Worm (Caenorhabditis elegans) whole organism, young adult: Measurements from ENCODE around the gene best-20.
A peak's percentile ranks its signal among the peaks of the same experiment; 100 is the strongest.

ENCODE experiments used
- B0019.2 ChIP-seq: fragments of 200-800 bp; sonication (Bioruptor generic); conservative IDR thresholded peaks from 2 replicates; pipeline ENCODE4 v1.3.6; 2022; ENCODE audit warnings: missing genetic modification reagents, missing genetic modification characterization, missing compliant biosample characterization
- B0261.1 ChIP-seq: sonication (generic microtip); optimal IDR thresholded peaks from 2 replicates; lab custom pipeline; 2016; ENCODE audit warnings: mild to moderate bottlenecking, missing genetic modification characterization, moderate library complexity, missing compliant biosample characterization
- D2030.7 ChIP-seq: fragments of 200-800 bp; sonication (Bioruptor generic); IDR thresholded peaks from 2 replicates; pipeline ENCODE4 v1.3.6; 2022; ENCODE audit warnings: missing genetic modification reagents, missing genetic modification characterization, missing compliant biosample characterization
- F10E7.11 ChIP-seq: sonication (generic microtip); optimal IDR thresholded peaks from 2 replicates; lab custom pipeline; 2017; ENCODE audit warnings: mild to moderate bottlenecking, missing genetic modification characterization, moderate library complexity, missing compliant biosample characterization
- F22D6.2 ChIP-seq: sonication (generic microtip); optimal IDR thresholded peaks from 2 replicates; lab custom pipeline; 2016; ENCODE audit warnings: mild to moderate bottlenecking, missing genetic modification characterization, missing compliant biosample characterization
- F33H1.4 ChIP-seq: fragments of 200-800 bp; sonication (Bioruptor generic); IDR thresholded peaks from 2 replicates; pipeline ENCODE4 v1.3.6; 2022; ENCODE audit warnings: missing genetic modification reagents, missing genetic modification characterization, missing compliant biosample characterization
- F37B4.10 ChIP-seq: fragments of 200-800 bp; sonication (Bioruptor generic); IDR thresholded peaks from 2 replicates; pipeline ENCODE4 v1.3.6; 2022; ENCODE audit warnings: missing genetic modification characterization, missing compliant biosample characterization
- F39B2.1 ChIP-seq: fragments of 200-800 bp; sonication (Bioruptor generic); IDR thresholded peaks from 2 replicates; pipeline ENCODE4 v1.3.6; 2022; ENCODE audit warnings: missing genetic modification reagents, missing genetic modification characterization, missing compliant biosample characterization
- F49E8.2 ChIP-seq: sonication (generic microtip); optimal IDR thresholded peaks from 3 replicates; lab custom pipeline; 2017; ENCODE audit warnings: missing genetic modification characterization, mild to moderate bottlenecking, missing compliant biosample characterization, antibody characterized with exemption, moderate library complexity; ENCODE audit not compliant: insufficient read depth
- F57C9.4 ChIP-seq: sonication (generic microtip); optimal IDR thresholded peaks from 2 replicates; lab custom pipeline; 2017; ENCODE audit warnings: mild to moderate bottlenecking, missing genetic modification characterization, missing compliant biosample characterization
- T07F8.4 ChIP-seq: sonication (generic microtip); optimal IDR thresholded peaks from 2 replicates; lab custom pipeline; 2016; ENCODE audit warnings: mild to moderate bottlenecking, missing genetic modification characterization, moderate library complexity, missing compliant biosample characterization
- Y67H2A.10 ChIP-seq: fragments of 200-800 bp; sonication (Bioruptor generic); conservative IDR thresholded peaks from 2 replicates; pipeline ENCODE4 v1.3.6; 2022; ENCODE audit warnings: missing genetic modification reagents, missing genetic modification characterization, missing compliant biosample characterization
- aptf-2 ChIP-seq: fragments of 200-800 bp; sonication (Bioruptor generic); conservative IDR thresholded peaks from 2 replicates; pipeline ENCODE4 v1.3.6; 2022; ENCODE audit warnings: missing genetic modification reagents, missing genetic modification characterization, missing compliant biosample characterization
- aptf-3 ChIP-seq: fragments of 200-800 bp; sonication (Bioruptor generic); IDR thresholded peaks from 2 replicates; pipeline ENCODE4 v1.3.6; 2022; ENCODE audit warnings: missing genetic modification characterization, missing compliant biosample characterization
- attf-5 ChIP-seq: fragments of 200-800 bp; sonication (Bioruptor generic); optimal IDR thresholded peaks from 2 replicates; lab custom pipeline; 2018; ENCODE audit warnings: mild to moderate bottlenecking, missing genetic modification characterization, missing compliant biosample characterization
- attf-6 ChIP-seq: fragments of 200-800 bp; sonication (Bioruptor generic); IDR thresholded peaks from 2 replicates; pipeline ENCODE4 v1.3.6; 2022; ENCODE audit warnings: missing genetic modification reagents, missing genetic modification characterization, missing compliant biosample characterization
- ccch-3 ChIP-seq: fragments of 200-800 bp; sonication (Bioruptor generic); optimal IDR thresholded peaks from 2 replicates; lab custom pipeline; 2018; ENCODE audit warnings: mild to moderate bottlenecking, missing genetic modification characterization, missing compliant biosample characterization
- ceh-27 ChIP-seq: fragments of 200-800 bp; sonication (Bioruptor generic); optimal IDR thresholded peaks from 2 replicates; lab custom pipeline; 2018; ENCODE audit warnings: mild to moderate bottlenecking, missing genetic modification characterization, moderate library complexity, missing compliant biosample characterization
- ceh-40 ChIP-seq: fragments of 200-800 bp; sonication (Bioruptor generic); IDR thresholded peaks from 2 replicates; pipeline ENCODE4 v1.3.6; 2022; ENCODE audit warnings: missing genetic modification characterization, missing compliant biosample characterization
- ceh-91 ChIP-seq: fragments of 200-800 bp; sonication (Bioruptor generic); IDR thresholded peaks from 2 replicates; pipeline ENCODE4 v1.3.6; 2022; ENCODE audit warnings: missing genetic modification reagents, missing genetic modification characterization, missing compliant biosample characterization
- die-1 ChIP-seq: sonication (generic microtip); optimal IDR thresholded peaks from 2 replicates; lab custom pipeline; 2016; ENCODE audit warnings: missing genotype, mild to moderate bottlenecking, missing genetic modification characterization, missing compliant biosample characterization
- dpff-1 ChIP-seq: sonication (generic microtip); optimal IDR thresholded peaks from 2 replicates; lab custom pipeline; 2017; ENCODE audit warnings: mild to moderate bottlenecking, missing genetic modification characterization, missing compliant biosample characterization
- dpl-1 ChIP-seq: fragments of 150-350 bp; optimal IDR thresholded peaks from 2 replicates; lab custom pipeline; 2014; ENCODE audit warnings: missing biosample characterization, missing genetic modification reagents, missing genetic modification characterization
- efl-1 ChIP-seq: fragments of 150-350 bp; optimal IDR thresholded peaks from 2 replicates; lab custom pipeline; 2014; ENCODE audit warnings: missing biosample characterization, missing genetic modification reagents, missing genetic modification characterization
- egrh-3 ChIP-seq: fragments of 200-800 bp; sonication (Bioruptor generic); IDR thresholded peaks from 2 replicates; pipeline ENCODE4 v1.3.6; 2022; ENCODE audit warnings: missing genetic modification reagents, missing genetic modification characterization, missing compliant biosample characterization
- ekl-4 ChIP-seq: fragments of 200-800 bp; sonication (Bioruptor generic); IDR thresholded peaks from 2 replicates; pipeline ENCODE4 v1.3.6; 2022; ENCODE audit warnings: missing genetic modification reagents, missing genetic modification characterization, missing compliant biosample characterization
- ets-4 ChIP-seq: fragments of 200-800 bp; sonication (Bioruptor generic); optimal IDR thresholded peaks from 2 replicates; lab custom pipeline; 2018; ENCODE audit warnings: mild to moderate bottlenecking, missing genetic modification characterization, missing compliant biosample characterization
- fkh-3 ChIP-seq: sonication (generic microtip); optimal IDR thresholded peaks from 2 replicates; lab custom pipeline; 2016; ENCODE audit warnings: mild to moderate bottlenecking, missing genetic modification characterization, missing compliant biosample characterization
- hlh-12 ChIP-seq: sonication (generic microtip); optimal IDR thresholded peaks from 2 replicates; lab custom pipeline; 2016; ENCODE audit warnings: missing genetic modification characterization, missing compliant biosample characterization
- hlh-26 ChIP-seq: fragments of 200-800 bp; sonication (Bioruptor generic); conservative IDR thresholded peaks from 2 replicates; pipeline ENCODE4 v1.3.6; 2022; ENCODE audit warnings: missing genetic modification reagents, missing genetic modification characterization, missing compliant biosample characterization
- hmg-1.2 ChIP-seq: fragments of 200-800 bp; sonication (Bioruptor generic); IDR thresholded peaks from 2 replicates; pipeline ENCODE4 v1.3.6; 2022; ENCODE audit warnings: missing genetic modification reagents, missing genetic modification characterization, missing compliant biosample characterization
- lag-1 ChIP-seq: fragments of 200-800 bp; sonication (Bioruptor generic); IDR thresholded peaks from 2 replicates; pipeline ENCODE4 v1.3.6; 2022; ENCODE audit warnings: missing genetic modification reagents, missing genetic modification characterization, missing compliant biosample characterization
- lin-35 ChIP-seq, 3 experiments: fragments of 150-350 bp in 2 of 3; sonication (generic microtip) in 1 of 3; optimal IDR thresholded peaks; 2 replicates each; lab custom pipeline; 2014 to 2018; ENCODE audit warnings: missing biosample characterization in 3 of 3, missing genetic modification characterization in 3 of 3, missing genetic modification reagents in 3 of 3
- lir-1 ChIP-seq: fragments of 200-800 bp; sonication (Bioruptor generic); conservative IDR thresholded peaks from 2 replicates; pipeline ENCODE4 v1.3.6; 2022; ENCODE audit warnings: missing genetic modification reagents, missing genetic modification characterization, missing compliant biosample characterization
- mcd-1 ChIP-seq: fragments of 200-800 bp; sonication (Bioruptor generic); IDR thresholded peaks from 2 replicates; pipeline ENCODE4 v1.3.6; 2022; ENCODE audit warnings: missing genetic modification reagents, missing genetic modification characterization, missing compliant biosample characterization
- nhr-120 ChIP-seq: fragments of 200-800 bp; sonication (Bioruptor generic); IDR thresholded peaks from 2 replicates; pipeline ENCODE4 v1.3.6; 2022; ENCODE audit warnings: missing genetic modification characterization, missing compliant biosample characterization
- nhr-179 ChIP-seq: sonication (generic microtip); optimal IDR thresholded peaks from 2 replicates; lab custom pipeline; 2016; ENCODE audit warnings: mild to moderate bottlenecking, missing genetic modification characterization, missing compliant biosample characterization
- nhr-27 ChIP-seq: fragments of 200-800 bp; sonication (Bioruptor generic); optimal IDR thresholded peaks from 2 replicates; lab custom pipeline; 2018; ENCODE audit warnings: mild to moderate bottlenecking, missing genetic modification characterization, moderate library complexity, missing compliant biosample characterization
- nhr-90 ChIP-seq: sonication (generic microtip); optimal IDR thresholded peaks from 2 replicates; lab custom pipeline; 2016; ENCODE audit warnings: missing genotype, mild to moderate bottlenecking, missing genetic modification characterization, missing compliant biosample characterization
- rec-8 ChIP-seq, 2 experiments: sonication (generic microtip); optimal IDR thresholded peaks; 2 replicates each; lab custom pipeline; 2016; ENCODE audit warnings: mild to moderate bottlenecking in 2 of 2, missing genetic modification characterization in 2 of 2, missing genetic modification reagents in 2 of 2, missing genotype in 2 of 2, missing biosample characterization in 1 of 2, missing compliant biosample characterization in 1 of 2, moderate library complexity in 1 of 2
- rpc-1 ChIP-seq, 2 experiments: fragments of 150-350 bp in 1 of 2; sonication (generic microtip) in 1 of 2; optimal IDR thresholded peaks; 2 replicates each; lab custom pipeline; 2014 to 2018; ENCODE audit warnings: missing biosample characterization in 1 of 2, missing genetic modification characterization in 1 of 2, missing genetic modification reagents in 1 of 2, missing genotype in 1 of 2
- snpc-1.1 ChIP-seq: sonication (generic microtip); optimal IDR thresholded peaks from 2 replicates; lab custom pipeline; 2017; ENCODE audit warnings: missing genetic modification characterization, mild to moderate bottlenecking, missing compliant biosample characterization, antibody characterized with exemption, moderate library complexity, missing genotype, missing genetic modification reagents; ENCODE audit not compliant: insufficient read depth
- snpc-3.4 ChIP-seq: sonication (generic microtip); optimal IDR thresholded peaks from 2 replicates; lab custom pipeline; 2017; ENCODE audit warnings: missing genetic modification characterization, mild to moderate bottlenecking, missing compliant biosample characterization, antibody characterized with exemption, moderate library complexity, missing genotype, missing genetic modification reagents
- snpc-4 ChIP-seq, 5 experiments: fragments of 150-350 bp in 1 of 5; sonication (generic microtip) in 4 of 5; optimal IDR thresholded peaks; 2 replicates each; lab custom pipeline; 2014 to 2018; ENCODE audit warnings: missing genetic modification characterization in 5 of 5, missing biosample characterization in 3 of 5, antibody characterized with exemption in 2 of 5, mild to moderate bottlenecking in 2 of 5, missing compliant biosample characterization in 2 of 5, missing genotype in 2 of 5, moderate library complexity in 2 of 5, missing genetic modification reagents in 1 of 5
- unc-130 ChIP-seq: sonication (generic microtip); optimal IDR thresholded peaks from 2 replicates; lab custom pipeline; 2016; ENCODE audit warnings: missing genetic modification reagents, missing genetic modification characterization, missing compliant biosample characterization
- ztf-18 ChIP-seq: sonication (generic microtip); optimal IDR thresholded peaks from 2 replicates; lab custom pipeline; 2016; ENCODE audit warnings: missing genotype, mild to moderate bottlenecking, missing genetic modification characterization, missing compliant biosample characterization
- ztf-22 ChIP-seq: fragments of 200-800 bp; sonication (Bioruptor generic); optimal IDR thresholded peaks from 2 replicates; lab custom pipeline; 2018; ENCODE audit warnings: mild to moderate bottlenecking, missing genetic modification characterization, moderate library complexity, missing compliant biosample characterization
- ztf-26 ChIP-seq: sonication (generic microtip); optimal IDR thresholded peaks from 2 replicates; lab custom pipeline; 2017; ENCODE audit warnings: missing genetic modification characterization, missing compliant biosample characterization

Gene best-20

DNA sequence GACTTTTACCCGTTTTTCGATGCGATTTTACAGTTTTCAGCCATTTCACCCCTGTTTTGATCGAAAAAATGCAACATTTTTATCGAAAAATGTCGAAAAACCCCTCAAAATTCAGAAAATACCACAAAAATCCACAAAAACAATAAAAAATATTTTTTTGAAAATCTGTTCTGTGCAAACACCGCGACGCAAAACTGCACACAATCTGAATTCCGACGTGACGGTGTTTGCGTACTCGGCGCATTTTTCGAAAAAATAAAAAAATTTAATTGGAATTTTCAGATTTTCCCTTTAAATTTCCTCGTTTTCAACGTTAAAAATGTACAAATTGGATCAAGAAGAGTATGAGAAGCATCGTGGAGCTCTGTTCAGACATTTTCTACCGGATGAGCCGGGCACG, 30.2 kb upstream of the best-20 start, which contains the start of gene smgl-2 (continued):
- TF ChIP-seq F49E8.2 (tag; lab: Kevin White, UChicago), result no peak
- no peak for TF ChIP-seq F37B4.10
- no peak for TF ChIP-seq F39B2.1 (GFP tag; lab: Robert Waterston, UW)
- TF ChIP-seq ceh-27 (GFP tag; lab: Kevin White, UChicago), result no peak
- no peak for TF ChIP-seq hlh-12 (tag; lab: Kevin White, UChicago)
- no peak for TF ChIP-seq ccch-3 (GFP tag; lab: Kevin White, UChicago)
- peak; percentile 56 for TF ChIP-seq snpc-3.4
- TF ChIP-seq lag-1 (GFP tag; lab: Robert Waterston, UW), result no peak
- no peak for TF ChIP-seq hlh-26 (GFP tag; lab: Robert Waterston, UW)
- no peak for TF ChIP-seq nhr-179 (tag; lab: Kevin White, UChicago)
- TF ChIP-seq ets-4 (GFP tag; lab: Kevin White, UChicago), result no peak
- no peak for TF ChIP-seq aptf-2 (GFP tag; lab: Robert Waterston, UW)
- no peak for TF ChIP-seq T07F8.4 (tag; lab: Kevin White, UChicago)
- TF ChIP-seq attf-5, result peak; percentile 84
- TF ChIP-seq F22D6.2 (tag; lab: Kevin White, UChicago), result no peak
- TF ChIP-seq unc-130 (GFP tag; lab: Kevin White, UChicago), result no peak
- TF ChIP-seq dpff-1, result no peak
- TF ChIP-seq nhr-27 (tag; lab: Kevin White, UChicago), result no peak
- TF ChIP-seq lir-1, result no peak
- peak; percentile 37; the same call in 1 of the 2 replicates for TF ChIP-seq F33H1.4 (GFP tag; lab: Robert Waterston, UW)
- no peak for TF ChIP-seq F10E7.11
- no peak for TF ChIP-seq snpc-4 (GFP tag; optimal IDR thresholded peaks at IDR 0.05; lab: Kevin White, UChicago)
- peak in 2 of 4 experiments; percentile 40 to 48 for TF ChIP-seq snpc-4 (tag; optimal IDR thresholded peaks at IDR 0.05; lab: Kevin White, UChicago)
- peak in 1 of 3 experiments; percentile 76 for TF ChIP-seq lin-35 (GFP tag; optimal IDR thresholded peaks at IDR 0.05; lab: Kevin White, UChicago)
- TF ChIP-seq efl-1 (GFP tag; lab: Kevin White, UChicago), result peak; percentile 36
- TF ChIP-seq mcd-1 (GFP tag; lab: Robert Waterston, UW), result peak; percentile 75
- TF ChIP-seq ztf-18, result no peak
- TF ChIP-seq nhr-90, result no peak
- no peak for TF ChIP-seq ztf-26
- peak; percentile 30 for TF ChIP-seq dpl-1
- no peak for TF ChIP-seq Y67H2A.10
- no peak for TF ChIP-seq nhr-120 (GFP tag; lab: Robert Waterston, UW)
- TF ChIP-seq D2030.7 (GFP tag; lab: Robert Waterston, UW), result peak; percentile 46; the same call in 1 of the 2 replicates
- TF ChIP-seq ekl-4, result no peak
- TF ChIP-seq die-1 (tag; lab: Kevin White, UChicago), result no peak
- TF ChIP-seq hmg-1.2 (GFP tag; lab: Robert Waterston, UW), result no peak
- TF ChIP-seq B0019.2 (GFP tag; lab: Robert Waterston, UW), result peak; percentile 49; the same call in 1 of the 2 replicates
- no peak for TF ChIP-seq egrh-3 (GFP tag; lab: Robert Waterston, UW)
- no peak for TF ChIP-seq attf-6
- no peak for TF ChIP-seq ztf-22 (GFP tag; lab: Kevin White, UChicago)
- no peak for TF ChIP-seq ceh-40 (GFP tag; lab: Robert Waterston, UW)
- no peak for TF ChIP-seq rpc-1 (optimal IDR thresholded peaks at IDR 0.05; lab: Kevin White, UChicago)
- TF ChIP-seq rpc-1 (tag; optimal IDR thresholded peaks at IDR 0.05; lab: Kevin White, UChicago), result no peak
- TF ChIP-seq snpc-1.1 (tag; lab: Kevin White, UChicago), result no peak
- TF ChIP-seq rec-8 (tag; optimal IDR thresholded peaks at IDR 0.05; lab: Kevin White, UChicago), result no peak
- TF ChIP-seq aptf-3 (GFP tag; lab: Robert Waterston, UW), result no peak
- TF ChIP-seq F57C9.4 (tag; lab: Kevin White, UChicago), result no peak
- no peak for TF ChIP-seq fkh-3 (tag; lab: Kevin White, UChicago)
- no peak for TF ChIP-seq ceh-91
- no peak for TF ChIP-seq B0261.1
